Fruit fly (Drosophila melanogaster) whole organism, embryonic: ENCODE results near the gene mxt.

Source experiments
- Antp ChIP-seq: fragments of 200-800 bp; sonication (Bioruptor generic); optimal IDR thresholded peaks from 3 replicates; lab custom pipeline; 2016; ENCODE audit warnings: missing biosample characterization, missing genetic modification characterization
- B-H2 ChIP-seq: fragments of 200-800 bp; sonication (Bioruptor generic); optimal IDR thresholded peaks from 2 replicates; lab custom pipeline; 2018; ENCODE audit warnings: missing biosample characterization, mild to moderate bottlenecking, missing genetic modification characterization
- Bdp1 ChIP-seq: fragments of 200-800 bp; sonication (Bioruptor generic); optimal IDR thresholded peaks from 3 replicates; lab custom pipeline; 2016; ENCODE audit warnings: missing biosample characterization, missing genetic modification characterization
- BtbVII ChIP-seq: fragments of 200-800 bp; sonication (Bioruptor generic); optimal IDR thresholded peaks from 3 replicates; lab custom pipeline; 2017; ENCODE audit warnings: missing biosample characterization, mild to moderate bottlenecking, missing genetic modification characterization
- CG10366 ChIP-seq: fragments of 200-800 bp; sonication (Bioruptor generic); IDR thresholded peaks from 2 replicates; pipeline ENCODE4 v1.3.6; 2022; ENCODE audit warnings: missing biosample characterization, missing genetic modification characterization
- CG10431 ChIP-seq: fragments of 200-800 bp; sonication (Bioruptor generic); optimal IDR thresholded peaks from 3 replicates; lab custom pipeline; 2018; ENCODE audit warnings: missing biosample characterization, mild to moderate bottlenecking, missing genetic modification characterization
- CG11093 ChIP-seq: fragments of 200-800 bp; sonication (Bioruptor generic); IDR thresholded peaks from 3 replicates; pipeline ENCODE4 v1.3.6; 2022; ENCODE audit warnings: missing biosample characterization, missing genetic modification characterization
- CG13424 ChIP-seq: fragments of 200-800 bp; sonication (Bioruptor generic); optimal IDR thresholded peaks from 2 replicates; lab custom pipeline; 2019; ENCODE audit warnings: missing biosample characterization, mild to moderate bottlenecking, missing genetic modification characterization, moderate library complexity
- CG14860 ChIP-seq: fragments of 200-800 bp; sonication (Bioruptor generic); IDR thresholded peaks from 3 replicates; pipeline ENCODE4 v1.3.6; 2022; ENCODE audit warnings: missing biosample characterization, missing genetic modification characterization; ENCODE audit not compliant: partially characterized antibody
- CG17186 ChIP-seq: fragments of 200-800 bp; sonication (Bioruptor generic); optimal IDR thresholded peaks from 3 replicates; lab custom pipeline; 2017; ENCODE audit warnings: missing biosample characterization, missing genetic modification reagents, missing genetic modification characterization
- CG17361 ChIP-seq: fragments of 200-800 bp; sonication (Bioruptor generic); IDR thresholded peaks from 3 replicates; pipeline ENCODE4 v1.3.6; 2022; ENCODE audit warnings: missing biosample characterization, missing genetic modification characterization
- CG17802 ChIP-seq: fragments of 200-800 bp; sonication (Bioruptor generic); optimal IDR thresholded peaks from 2 replicates; lab custom pipeline; 2018; ENCODE audit warnings: missing biosample characterization, mild to moderate bottlenecking, missing genetic modification characterization, moderate library complexity
- CG30020 ChIP-seq: fragments of 200-800 bp; optimal IDR thresholded peaks from 2 replicates; lab custom pipeline; 2019; ENCODE audit warnings: missing biosample characterization, mild to moderate bottlenecking, missing genetic modification characterization, moderate library complexity
- CG3163 ChIP-seq: fragments of 200-800 bp; sonication (Bioruptor generic); optimal IDR thresholded peaks from 3 replicates; lab custom pipeline; 2016; ENCODE audit warnings: missing biosample characterization, missing genetic modification characterization
- CG43689 ChIP-seq: fragments of 200-800 bp; sonication (Bioruptor generic); IDR thresholded peaks from 2 replicates; pipeline ENCODE4 v1.3.6; 2022; ENCODE audit warnings: missing biosample characterization, missing genetic modification characterization
- CG4617 ChIP-seq: fragments of 200-800 bp; sonication (Bioruptor generic); optimal IDR thresholded peaks from 3 replicates; lab custom pipeline; 2016; ENCODE audit warnings: missing biosample characterization, missing genetic modification characterization, borderline replicate concordance
- CG4707 ChIP-seq: fragments of 200-800 bp; sonication (Bioruptor generic); optimal IDR thresholded peaks from 2 replicates; lab custom pipeline; 2018; ENCODE audit warnings: missing biosample characterization, mild to moderate bottlenecking, missing genetic modification characterization, moderate library complexity
- CG6689 ChIP-seq: fragments of 200-800 bp; sonication (Bioruptor generic); IDR thresholded peaks from 2 replicates; pipeline ENCODE4 v1.3.6; 2022; ENCODE audit warnings: missing biosample characterization, missing genetic modification characterization
- CG8388 ChIP-seq: fragments of 200-800 bp; sonication (Bioruptor generic); optimal IDR thresholded peaks from 2 replicates; lab custom pipeline; 2019; ENCODE audit warnings: missing biosample characterization, mild to moderate bottlenecking, missing genetic modification characterization, moderate library complexity
- CG8478 ChIP-seq: fragments of >200 bp; optimal IDR thresholded peaks from 2 replicates; lab custom pipeline; 2018
- CG9727 ChIP-seq: fragments of 200-800 bp; sonication (Bioruptor generic); optimal IDR thresholded peaks from 3 replicates; lab custom pipeline; 2017; ENCODE audit warnings: missing biosample characterization, mild to moderate bottlenecking, missing genetic modification characterization
- Dip2 ChIP-seq: fragments of 200-800 bp; sonication (Bioruptor generic); IDR thresholded peaks from 2 replicates; pipeline ENCODE4 v1.3.6; 2022; ENCODE audit warnings: missing biosample characterization, missing genetic modification characterization
- Ets65A ChIP-seq: fragments of 200-800 bp; sonication (Bioruptor generic); peaks from one replicate; lab custom pipeline; 2016; ENCODE audit warnings: missing biosample characterization, missing genetic modification characterization
- Fer1 ChIP-seq: fragments of 200-800 bp; sonication (Bioruptor generic); optimal IDR thresholded peaks from 2 replicates; lab custom pipeline; 2017; ENCODE audit warnings: missing biosample characterization, mild to moderate bottlenecking, missing genetic modification characterization
- Gsc ChIP-seq: fragments of 200-800 bp; sonication (Bioruptor generic); IDR thresholded peaks from 2 replicates; pipeline ENCODE4 v1.3.6; 2022; ENCODE audit warnings: missing biosample characterization, missing genetic modification characterization
- HmgZ ChIP-seq: fragments of 200-800 bp; sonication (Bioruptor generic); optimal IDR thresholded peaks from 2 replicates; lab custom pipeline; 2018; ENCODE audit warnings: missing biosample characterization, mild to moderate bottlenecking, missing genetic modification characterization
- Max ChIP-seq: fragments of 200-800 bp; sonication (Bioruptor generic); optimal IDR thresholded peaks from 2 replicates; lab custom pipeline; 2016; ENCODE audit warnings: missing biosample characterization, mild to moderate bottlenecking, missing genetic modification characterization
- Neu2 ChIP-seq: fragments of 200-800 bp; sonication (Bioruptor generic); optimal IDR thresholded peaks from 3 replicates; lab custom pipeline; 2016; ENCODE audit warnings: missing biosample characterization, missing genetic modification characterization, borderline replicate concordance
- Oli ChIP-seq: fragments of 200-800 bp; sonication (Bioruptor generic); optimal IDR thresholded peaks from 2 replicates; lab custom pipeline; 2018; ENCODE audit warnings: missing biosample characterization, mild to moderate bottlenecking, missing genetic modification characterization, moderate library complexity
- Opbp ChIP-seq: fragments of 200-800 bp; sonication (Bioruptor generic); IDR thresholded peaks from 3 replicates; pipeline ENCODE4 v1.3.6; 2022; ENCODE audit warnings: missing biosample characterization, missing genetic modification characterization; ENCODE audit not compliant: partially characterized antibody
- Ptx1 ChIP-seq: fragments of 200-800 bp; sonication (Bioruptor generic); IDR thresholded peaks from 2 replicates; pipeline ENCODE4 v1.3.6; 2022; ENCODE audit warnings: missing biosample characterization, missing genetic modification characterization
- Taf1 ChIP-seq: fragments of 200-800 bp; sonication (Bioruptor generic); IDR thresholded peaks from 2 replicates; pipeline ENCODE4 v1.3.6; 2022; ENCODE audit warnings: missing biosample characterization, missing genetic modification characterization
- ap ChIP-seq: fragments of 200-800 bp; sonication (Bioruptor generic); IDR thresholded peaks from 2 replicates; pipeline ENCODE4 v1.3.6; 2022; ENCODE audit warnings: missing biosample characterization, missing genetic modification characterization
- dmrt11E ChIP-seq: fragments of 200-800 bp; sonication (Bioruptor generic); optimal IDR thresholded peaks from 3 replicates; lab custom pipeline; 2018; ENCODE audit warnings: missing biosample characterization, mild to moderate bottlenecking, missing genetic modification characterization, moderate library complexity
- dmrt99B ChIP-seq: fragments of 200-800 bp; sonication (Bioruptor generic); optimal IDR thresholded peaks from 2 replicates; lab custom pipeline; 2018; ENCODE audit warnings: missing biosample characterization, mild to moderate bottlenecking, missing genetic modification characterization, moderate library complexity
- dysf ChIP-seq: fragments of 200-800 bp; sonication (Bioruptor generic); IDR thresholded peaks from 3 replicates; pipeline ENCODE4 v1.3.6; 2022; ENCODE audit warnings: missing biosample characterization, missing genetic modification characterization
- gsb ChIP-seq: fragments of 200-800 bp; sonication (Bioruptor generic); IDR thresholded peaks from 2 replicates; pipeline ENCODE4 v1.3.6; 2022; ENCODE audit warnings: missing biosample characterization, missing genetic modification characterization
- inv ChIP-seq: fragments of 200-800 bp; sonication (Bioruptor generic); IDR thresholded peaks from 2 replicates; pipeline ENCODE4 v1.3.6; 2022; ENCODE audit warnings: missing biosample characterization, missing genetic modification characterization; ENCODE audit not compliant: partially characterized antibody
- luna ChIP-seq: fragments of 200-800 bp; sonication (Bioruptor generic); optimal IDR thresholded peaks from 2 replicates; lab custom pipeline; 2016; ENCODE audit warnings: missing biosample characterization, missing genetic modification characterization
- maf-S ChIP-seq: fragments of 200-800 bp; sonication (Bioruptor generic); optimal IDR thresholded peaks from 2 replicates; lab custom pipeline; 2016; ENCODE audit warnings: missing biosample characterization, missing genetic modification characterization
- mld ChIP-seq: fragments of 200-800 bp; sonication (Bioruptor generic); IDR thresholded peaks from 3 replicates; pipeline ENCODE4 v1.3.6; 2022; ENCODE audit warnings: missing biosample characterization, missing genetic modification characterization; ENCODE audit not compliant: partially characterized antibody
- p53 ChIP-seq: fragments of 200-800 bp; sonication (Bioruptor generic); optimal IDR thresholded peaks from 2 replicates; lab custom pipeline; 2016; ENCODE audit warnings: missing biosample characterization, missing genetic modification characterization
- phol ChIP-seq: fragments of 200-800 bp; sonication (Bioruptor generic); optimal IDR thresholded peaks from 3 replicates; lab custom pipeline; 2018; ENCODE audit warnings: missing biosample characterization, mild to moderate bottlenecking, missing genetic modification characterization, moderate library complexity
- pita ChIP-seq: fragments of 200-800 bp; sonication (Bioruptor generic); optimal IDR thresholded peaks from 2 replicates; lab custom pipeline; 2017; ENCODE audit warnings: missing biosample characterization, mild to moderate bottlenecking, missing genetic modification characterization
- rib ChIP-seq: fragments of 200-800 bp; sonication (Bioruptor generic); IDR thresholded peaks from 2 replicates; pipeline ENCODE4 v1.3.6; 2022; ENCODE audit warnings: missing biosample characterization, missing genetic modification characterization
- sd ChIP-seq: fragments of 200-800 bp; sonication (Bioruptor generic); optimal IDR thresholded peaks from 3 replicates; lab custom pipeline; 2018; ENCODE audit warnings: missing biosample characterization, mild to moderate bottlenecking, missing genetic modification characterization, moderate library complexity
- seq ChIP-seq: fragments of 200-800 bp; sonication (Bioruptor generic); IDR thresholded peaks from 2 replicates; pipeline ENCODE4 v1.3.6; 2022; ENCODE audit warnings: missing biosample characterization, missing genetic modification characterization
- slbo ChIP-seq: fragments of 200-800 bp; sonication (Bioruptor generic); IDR thresholded peaks from 2 replicates; pipeline ENCODE4 v1.3.6; 2022; ENCODE audit warnings: missing biosample characterization, missing genetic modification characterization
- tin ChIP-seq: fragments of 200-800 bp; sonication (Bioruptor generic); optimal IDR thresholded peaks from 3 replicates; lab custom pipeline; 2016; ENCODE audit warnings: missing biosample characterization, missing genetic modification characterization
- z ChIP-seq: fragments of 200-800 bp; sonication (Bioruptor generic); IDR thresholded peaks from 3 replicates; pipeline ENCODE4 v1.3.6; 2022; ENCODE audit warnings: missing biosample characterization, missing genetic modification characterization
- zen ChIP-seq: fragments of 200-800 bp; sonication (Bioruptor generic); optimal IDR thresholded peaks from 3 replicates; lab custom pipeline; 2018; ENCODE audit warnings: missing biosample characterization, mild to moderate bottlenecking, missing genetic modification characterization, moderate library complexity
- zfh2 ChIP-seq: fragments of 200-800 bp; sonication (Bioruptor generic); optimal IDR thresholded peaks from 2 replicates; lab custom pipeline; 2016; ENCODE audit warnings: missing biosample characterization, missing genetic modification characterization

The mxt gene

DNA sequence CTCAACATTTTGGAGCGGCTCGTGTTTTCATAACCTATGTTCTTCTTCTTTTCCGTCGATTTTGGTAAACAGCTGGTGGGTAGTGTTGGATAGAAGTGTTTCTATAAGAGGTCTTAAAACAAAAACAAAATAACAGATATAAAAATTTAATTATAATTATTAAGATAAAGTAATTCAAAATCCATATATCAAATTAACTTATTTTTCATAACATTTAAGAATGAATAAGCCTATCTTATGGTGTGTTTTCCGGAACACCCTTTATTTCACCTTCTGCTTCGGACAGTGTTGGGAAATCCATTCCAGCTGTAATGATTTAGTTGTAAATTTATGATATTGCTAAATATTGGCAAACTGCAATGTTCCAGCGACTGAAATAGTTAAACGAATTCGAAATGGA lies 3.3 kb upstream of the mxt start, which contains the start of the genes mRpS2 and Mon1 (continued):
- TF ChIP-seq Max (GFP tag; lab: Kevin White, UChicago): peak; percentile 92
- peak; percentile 98 for TF ChIP-seq slbo (GFP tag; lab: Robert Waterston, UW)
- TF ChIP-seq ap (GFP tag; lab: Robert Waterston, UW): peak; percentile 96
- peak; percentile 81 for TF ChIP-seq CG30020
- no peak for TF ChIP-seq CG8478
- TF ChIP-seq inv (GFP tag; lab: Robert Waterston, UW): no peak
- peak; percentile 31; the same call in 1 of the 3 replicates for TF ChIP-seq z (GFP tag; lab: Robert Waterston, UW)
- peak; percentile 92 for TF ChIP-seq CG8388 (GFP tag; lab: Kevin White, UChicago)
- peak; percentile 98 for TF ChIP-seq Ets65A (GFP tag; lab: Kevin White, UChicago)
- TF ChIP-seq CG43689: peak; percentile 88
- peak; percentile 92 for TF ChIP-seq HmgZ (tag; lab: Kevin White, UChicago)
- TF ChIP-seq dmrt11E (tag; lab: Kevin White, UChicago): peak; percentile 88
- peak; percentile 75 for TF ChIP-seq Bdp1 (GFP tag; lab: Kevin White, UChicago)
- no peak for TF ChIP-seq CG14860 (GFP tag; lab: Robert Waterston, UW)
- peak; percentile 34 for TF ChIP-seq luna
- no peak for TF ChIP-seq mld (GFP tag; lab: Robert Waterston, UW)
- peak; percentile 98 for TF ChIP-seq Ptx1 (GFP tag; lab: Robert Waterston, UW)
- peak; percentile 61 for TF ChIP-seq CG4707
- TF ChIP-seq phol (tag; lab: Kevin White, UChicago): peak; percentile 95
- peak; percentile 90 for TF ChIP-seq seq (GFP tag; lab: Robert Waterston, UW)
- peak; percentile 97 for TF ChIP-seq CG13424 (tag; lab: Kevin White, UChicago)
- peak; percentile 95 for TF ChIP-seq gsb (GFP tag; lab: Robert Waterston, UW)
- peak; percentile 96 for TF ChIP-seq CG10366
- TF ChIP-seq CG9727: peak; percentile 93
- peak; percentile 96 for TF ChIP-seq Fer1
- peak; percentile 98 for TF ChIP-seq CG6689 (GFP tag; lab: Robert Waterston, UW)
- TF ChIP-seq sd: no peak
- TF ChIP-seq BtbVII (GFP tag; lab: Kevin White, UChicago): peak; percentile 93
- TF ChIP-seq Gsc: peak; percentile 62
- TF ChIP-seq Opbp (GFP tag; lab: Robert Waterston, UW): no peak
- TF ChIP-seq pita (GFP tag; lab: Kevin White, UChicago): no peak
- TF ChIP-seq dysf (GFP tag; lab: Robert Waterston, UW): peak; percentile 94
- TF ChIP-seq tin (GFP tag; lab: Kevin White, UChicago): peak; percentile 95
- peak; percentile 86 for TF ChIP-seq CG11093 (GFP tag; lab: Robert Waterston, UW)
- TF ChIP-seq zfh2: peak; percentile 84
- TF ChIP-seq maf-S (GFP tag; lab: Kevin White, UChicago): peak; percentile 82
- peak; percentile 76 for TF ChIP-seq CG17802 (tag; lab: Kevin White, UChicago)
- TF ChIP-seq p53 (GFP tag; lab: Kevin White, UChicago): peak; percentile 29
- peak; percentile 56 for TF ChIP-seq CG10431 (GFP tag; lab: Kevin White, UChicago)
- peak; percentile 74 for TF ChIP-seq Antp
- TF ChIP-seq B-H2 (GFP tag; lab: Kevin White, UChicago): peak; percentile 92
- TF ChIP-seq Oli (tag; lab: Kevin White, UChicago): peak; percentile 93
- peak; percentile 89 for TF ChIP-seq rib (GFP tag; lab: Robert Waterston, UW)
- peak; percentile 92 for TF ChIP-seq Taf1 (GFP tag; lab: Robert Waterston, UW)
- TF ChIP-seq CG17361 (GFP tag; lab: Robert Waterston, UW): peak; percentile 98
- peak; percentile 94 for TF ChIP-seq dmrt99B (tag; lab: Kevin White, UChicago)
- TF ChIP-seq Dip2 (GFP tag; lab: Robert Waterston, UW): peak; percentile 48; the same call in 1 of the 2 replicates
- no peak for TF ChIP-seq CG3163 (GFP tag; lab: Kevin White, UChicago)
- TF ChIP-seq zen (tag; lab: Kevin White, UChicago): peak; percentile 96
- TF ChIP-seq CG4617: peak; percentile 93
- peak; percentile 71 for TF ChIP-seq CG17186 (GFP tag; lab: Kevin White, UChicago)
- TF ChIP-seq Neu2 (GFP tag; lab: Kevin White, UChicago): no peak
